Comparison of ENCODE assay signal across 5 worm cellular contexts in genomic region chrV:1341276-1342050, ce11.
TF ChIP-seq lines count a peak whose summit lies in the region.

No protein-coding gene starts in this region.

TF ChIP-seq in whole organism, L1 larva, 84 proteins besides CTCF, POLR2A, EP300 and RAD21:
- TF ChIP-seq unc-130 (tag; optimal IDR thresholded peaks at IDR 0.05; lab: Kevin White, UChicago) (peak; percentile 30), nhr-76 (tag; optimal IDR thresholded peaks at IDR 0.05; lab: Kevin White, UChicago) (no peak), pag-3 (tag; optimal IDR thresholded peaks at IDR 0.05; lab: Kevin White, UChicago; ENCODE audit: borderline replicate concordance, insufficient read depth) (peak; percentile 27), snu-23 (GFP tag; optimal IDR thresholded peaks at IDR 0.05; lab: Kevin White, UChicago) (peak; percentile 3), efl-1 (optimal IDR thresholded peaks at IDR 0.05; lab: Kevin White, UChicago) (no peak), efl-1 (GFP tag; optimal IDR thresholded peaks at IDR 0.05 in 1 of 2; lab: Kevin White, UChicago) (peak in 1 of 2 experiments; percentile 75), hlh-4 (tag; optimal IDR thresholded peaks at IDR 0.05; lab: Kevin White, UChicago) (no peak), lin-14 (GFP tag; optimal IDR thresholded peaks at IDR 0.05; lab: Kevin White, UChicago) (peak; percentile 82), C16A3.4 (tag; optimal IDR thresholded peaks at IDR 0.05; lab: Kevin White, UChicago) (no peak), nhr-71 (tag; optimal IDR thresholded peaks at IDR 0.05; lab: Kevin White, UChicago) (peak; percentile 36), rnt-1 (tag; optimal IDR thresholded peaks at IDR 0.05; lab: Kevin White, UChicago) (peak; percentile 57)

TF ChIP-seq in whole organism, L2 larva, 48 proteins besides CTCF, POLR2A, EP300 and RAD21:
- TF ChIP-seq ztf-1 (GFP tag; conservative IDR thresholded peaks at IDR 0.05; lab: Robert Waterston, UW) = no peak
- TF ChIP-seq mab-5 (tag; optimal IDR thresholded peaks at IDR 0.05; lab: Kevin White, UChicago) = no peak
- peak; percentile 9 for TF ChIP-seq sma-9 (GFP tag; optimal IDR thresholded peaks at IDR 0.05; lab: Kevin White, UChicago)
- TF ChIP-seq sma-9 (tag; optimal IDR thresholded peaks at IDR 0.05; lab: Kevin White, UChicago) = no peak
- TF ChIP-seq mdl-1 (tag; optimal IDR thresholded peaks at IDR 0.05; lab: Kevin White, UChicago) = no peak
- TF ChIP-seq ztf-4 (tag; optimal IDR thresholded peaks at IDR 0.05; lab: Kevin White, UChicago) = no peak

TF ChIP-seq in whole organism, early embryonic, 17 proteins besides CTCF, POLR2A, EP300 and RAD21:
- no peak for TF ChIP-seq tbx-11 (GFP tag; IDR thresholded peaks at IDR 0.05; lab: Robert Waterston, UW)
- TF ChIP-seq ceh-36 (tag; optimal IDR thresholded peaks at IDR 0.05; lab: Kevin White, UChicago) = peak; percentile 92
- no peak for TF ChIP-seq ceh-13 (GFP tag; optimal IDR thresholded peaks at IDR 0.05; lab: Kevin White, UChicago)

TF ChIP-seq in whole organism, late embryonic, 69 proteins besides CTCF, POLR2A, EP300 and RAD21:
- TF ChIP-seq sox-2 (GFP tag; IDR thresholded peaks at IDR 0.05; lab: Robert Waterston, UW) (no peak), dve-1 (tag; optimal IDR thresholded peaks at IDR 0.05; lab: Kevin White, UChicago) (peak; percentile 94)
TF ChIP-seq in whole organism, late embryonic: peak in this region for 1.

TF ChIP-seq in whole organism, mixed stage, embryonic, 35 proteins besides CTCF, POLR2A, EP300 and RAD21:
- peak; percentile 33 for TF ChIP-seq hlh-1 (tag; optimal IDR thresholded peaks at IDR 0.05; lab: Kevin White, UChicago)
- TF ChIP-seq mab-5 (tag; optimal IDR thresholded peaks at IDR 0.05; lab: Kevin White, UChicago) = no peak

Comparison
In these comparisons a context has a peak if more than half of its experiments do, and no peak if none do; other contexts are left out.
1. Of the 10 proteins assayed by ChIP-seq in both whole organism, L1 larva and whole organism, late embryonic: peak only in whole organism, L1 larva: pag-3 and rnt-1; only in whole organism, late embryonic: none; in both: none; in neither: 8.